Worm (Caenorhabditis elegans) whole organism, L4 larva: ENCODE data around the gene F52C9.5.

Experiments used
- D1046.2 ChIP-seq: fragments of 200-800 bp; sonication (Bioruptor generic); IDR thresholded peaks from 2 replicates; pipeline ENCODE4 v1.3.6; 2022; ENCODE audit warnings: missing genetic modification characterization, missing compliant biosample characterization
- F10B5.3 ChIP-seq: sonication (generic microtip); optimal IDR thresholded peaks from 2 replicates; lab custom pipeline; 2016; ENCODE audit warnings: mild to moderate bottlenecking, missing genetic modification characterization, missing compliant biosample characterization
- F44E2.7 ChIP-seq: fragments of 200-800 bp; sonication (Bioruptor generic); IDR thresholded peaks from 2 replicates; pipeline ENCODE4 v2.1.2; 2022; ENCODE audit warnings: missing genetic modification characterization, missing compliant biosample characterization
- F49E8.2 ChIP-seq: sonication (generic microtip); optimal IDR thresholded peaks from 2 replicates; lab custom pipeline; 2016; ENCODE audit warnings: missing compliant biosample characterization, mild to moderate bottlenecking, missing genetic modification characterization, borderline replicate concordance
- R02D3.7 ChIP-seq: fragments of 150-350 bp; sonication (generic microtip); optimal IDR thresholded peaks from 3 replicates; lab custom pipeline; 2014; ENCODE audit warnings: missing biosample characterization, missing genetic modification characterization
- T20F7.1 ChIP-seq: fragments of 200-800 bp; sonication (Bioruptor generic); optimal IDR thresholded peaks from 2 replicates; lab custom pipeline; 2018; ENCODE audit warnings: mild to moderate bottlenecking, missing genetic modification characterization, missing compliant biosample characterization
- Y5F2A.4 ChIP-seq: fragments of 200-800 bp; sonication (Bioruptor generic); optimal IDR thresholded peaks from 2 replicates; lab custom pipeline; 2018; ENCODE audit warnings: mild to moderate bottlenecking, missing genetic modification characterization, missing compliant biosample characterization
- Y75B8A.6 ChIP-seq: fragments of 200-800 bp; sonication (Bioruptor generic); IDR thresholded peaks from 2 replicates; pipeline ENCODE4 v1.3.6; 2022; ENCODE audit warnings: missing genetic modification reagents, missing genetic modification characterization, missing compliant biosample characterization
- ZK546.5 ChIP-seq, 2 experiments: sonication (generic microtip); optimal IDR thresholded peaks; 2 replicates each; lab custom pipeline; 2017; ENCODE audit warnings: missing biosample characterization in 2 of 2, missing genetic modification characterization in 2 of 2
- aha-1 ChIP-seq: fragments of 150-350 bp; peaks from one replicate; lab custom pipeline; 2014; ENCODE audit warnings: missing biosample characterization, missing genetic modification characterization
- arid-1 ChIP-seq: fragments of 200-800 bp; sonication (Bioruptor generic); conservative IDR thresholded peaks from 2 replicates; pipeline ENCODE4 v1.3.6; 2022; ENCODE audit warnings: missing genetic modification reagents, missing genetic modification characterization, missing compliant biosample characterization
- ceh-20 ChIP-seq: fragments of 200-800 bp; sonication (Bioruptor generic); IDR thresholded peaks from 2 replicates; pipeline ENCODE4 v1.3.6; 2022; ENCODE audit warnings: missing genetic modification reagents, missing genetic modification characterization, missing compliant biosample characterization
- ceh-32 ChIP-seq: sonication (generic microtip); optimal IDR thresholded peaks from 2 replicates; lab custom pipeline; 2016; ENCODE audit warnings: mild to moderate bottlenecking, missing genetic modification characterization, missing compliant biosample characterization; ENCODE audit not compliant: poor library complexity
- ctbp-1 ChIP-seq: fragments of 200-800 bp; sonication (Bioruptor generic); IDR thresholded peaks from 2 replicates; pipeline ENCODE4 v1.3.6; 2022; ENCODE audit warnings: missing genetic modification reagents, missing genetic modification characterization, missing compliant biosample characterization
- daf-19 ChIP-seq: fragments of 200-800 bp; sonication (Bioruptor generic); conservative IDR thresholded peaks from 2 replicates; pipeline ENCODE4 v1.3.6; 2022; ENCODE audit warnings: missing genetic modification characterization, missing compliant biosample characterization
- dmd-9 ChIP-seq: fragments of 200-800 bp; sonication (Bioruptor generic); IDR thresholded peaks from 2 replicates; pipeline ENCODE4 v1.3.6; 2022; ENCODE audit warnings: missing genetic modification reagents, missing genetic modification characterization, missing compliant biosample characterization
- dpl-1 ChIP-seq: fragments of 150-350 bp; optimal IDR thresholded peaks from 2 replicates; lab custom pipeline; 2014; ENCODE audit warnings: missing biosample characterization, missing genetic modification reagents, missing genetic modification characterization
- duxl-1 ChIP-seq: sonication (generic microtip); optimal IDR thresholded peaks from 2 replicates; lab custom pipeline; 2016; ENCODE audit warnings: mild to moderate bottlenecking, missing genetic modification characterization, moderate library complexity, missing compliant biosample characterization; ENCODE audit not compliant: poor library complexity
- dve-1 ChIP-seq: sonication (generic microtip); optimal IDR thresholded peaks from 2 replicates; lab custom pipeline; 2017; ENCODE audit warnings: antibody characterized with exemption, mild to moderate bottlenecking, missing genetic modification characterization, missing compliant biosample characterization; ENCODE audit not compliant: insufficient read depth
- fos-1 ChIP-seq: fragments of 150-350 bp; optimal IDR thresholded peaks from 2 replicates; lab custom pipeline; 2014; ENCODE audit warnings: missing biosample characterization, missing genetic modification characterization
- jun-1 ChIP-seq: fragments of 150-350 bp; optimal IDR thresholded peaks from 2 replicates; lab custom pipeline; 2014; ENCODE audit warnings: missing biosample characterization, missing genetic modification reagents, missing genetic modification characterization
- lim-7 ChIP-seq: fragments of 200-800 bp; sonication (Bioruptor generic); IDR thresholded peaks from 2 replicates; pipeline ENCODE4 v1.3.6; 2022; ENCODE audit warnings: missing genetic modification characterization, missing compliant biosample characterization
- lin-13 ChIP-seq: fragments of 150-350 bp; optimal IDR thresholded peaks from 2 replicates; lab custom pipeline; 2014; ENCODE audit warnings: missing biosample characterization, missing genetic modification reagents, missing genetic modification characterization
- lin-39 ChIP-seq: fragments of 150-350 bp; optimal IDR thresholded peaks from 2 replicates; lab custom pipeline; 2014; ENCODE audit warnings: missing biosample characterization, missing genetic modification reagents, missing genetic modification characterization
- madf-5 ChIP-seq, 2 experiments: fragments of 200-800 bp; sonication (Bioruptor generic); IDR thresholded peaks; 2 replicates each; pipeline ENCODE4 v1.3.6; 2022; ENCODE audit warnings: missing compliant biosample characterization in 2 of 2, missing genetic modification characterization in 2 of 2
- madf-9 ChIP-seq: fragments of 200-800 bp; sonication (Bioruptor generic); conservative IDR thresholded peaks from 2 replicates; pipeline ENCODE4 v1.3.6; 2022; ENCODE audit warnings: missing genetic modification reagents, missing genetic modification characterization, missing compliant biosample characterization
- mes-2 ChIP-seq: sonication (generic microtip); optimal IDR thresholded peaks from 2 replicates; lab custom pipeline; 2016; ENCODE audit warnings: missing genotype, mild to moderate bottlenecking, missing genetic modification characterization, missing compliant biosample characterization; ENCODE audit not compliant: poor library complexity, severe bottlenecking
- nhr-102 ChIP-seq: sonication (generic microtip); optimal IDR thresholded peaks from 2 replicates; lab custom pipeline; 2016; ENCODE audit warnings: mild to moderate bottlenecking, missing genetic modification characterization, moderate library complexity, missing compliant biosample characterization
- nhr-237 ChIP-seq: sonication (generic microtip); optimal IDR thresholded peaks from 2 replicates; lab custom pipeline; 2017; ENCODE audit warnings: missing biosample characterization, missing genetic modification characterization
- nhr-25 ChIP-seq: sonication (generic microtip); optimal IDR thresholded peaks from 2 replicates; lab custom pipeline; 2017; ENCODE audit warnings: missing genetic modification characterization, mild to moderate bottlenecking, missing compliant biosample characterization, antibody characterized with exemption, moderate library complexity, borderline replicate concordance; ENCODE audit not compliant: insufficient read depth
- nhr-28 ChIP-seq: fragments of 150-350 bp; optimal IDR thresholded peaks from 2 replicates; lab custom pipeline; 2014; ENCODE audit warnings: missing biosample characterization, missing genetic modification characterization
- php-3 ChIP-seq: fragments of 200-800 bp; sonication (Bioruptor generic); IDR thresholded peaks from 2 replicates; pipeline ENCODE4 v1.3.6; 2022; ENCODE audit warnings: missing genetic modification reagents, missing genetic modification characterization, missing compliant biosample characterization
- pqm-1 ChIP-seq: sonication (generic microtip); optimal IDR thresholded peaks from 2 replicates; lab custom pipeline; 2017; ENCODE audit warnings: missing biosample characterization, missing genetic modification characterization
- sdz-12 ChIP-seq: fragments of 200-800 bp; sonication (Bioruptor generic); optimal IDR thresholded peaks from 2 replicates; lab custom pipeline; 2018; ENCODE audit warnings: mild to moderate bottlenecking, missing genetic modification characterization, missing compliant biosample characterization
- snpc-4 ChIP-seq: fragments of 150-350 bp; optimal IDR thresholded peaks from 2 replicates; lab custom pipeline; 2014; ENCODE audit warnings: missing biosample characterization, missing genetic modification characterization
- spr-3 ChIP-seq: fragments of 200-800 bp; sonication (Bioruptor generic); optimal IDR thresholded peaks from 2 replicates; lab custom pipeline; 2018; ENCODE audit warnings: mild to moderate bottlenecking, missing genetic modification characterization, missing compliant biosample characterization
- unc-39 ChIP-seq: sonication (generic microtip); optimal IDR thresholded peaks from 2 replicates; lab custom pipeline; 2017; ENCODE audit warnings: missing biosample characterization, missing genetic modification characterization
- unc-62 ChIP-seq, 3 experiments: fragments of 150-350 bp in 1 of 3; sonication (generic microtip); optimal IDR thresholded peaks in 2 of 3; peaks in 1 of 3; 1 replicate in 1 of 3; 2 replicates in 2 of 3; lab custom pipeline; 2014 to 2017; ENCODE audit warnings: missing biosample characterization in 3 of 3, missing genetic modification characterization in 3 of 3, missing genetic modification reagents in 3 of 3, missing genotype in 1 of 3
- vab-7 ChIP-seq: fragments of 200-800 bp; sonication (Bioruptor generic); IDR thresholded peaks from 2 replicates; pipeline ENCODE4 v1.3.6; 2022; ENCODE audit warnings: missing genetic modification reagents, missing genetic modification characterization, missing compliant biosample characterization
- zfp-3 ChIP-seq: fragments of 200-800 bp; sonication (Bioruptor generic); conservative IDR thresholded peaks from 2 replicates; pipeline ENCODE4 v1.3.6; 2022; ENCODE audit warnings: missing genetic modification reagents, missing genetic modification characterization, missing compliant biosample characterization
- zip-11 ChIP-seq: fragments of 200-800 bp; sonication (Bioruptor generic); IDR thresholded peaks from 2 replicates; pipeline ENCODE4 v1.3.6; 2022; ENCODE audit warnings: missing genetic modification characterization, missing compliant biosample characterization
- ztf-7 ChIP-seq: fragments of 150-350 bp; optimal IDR thresholded peaks from 2 replicates; lab custom pipeline; 2014; ENCODE audit warnings: missing biosample characterization, missing genetic modification characterization

Gene F52C9.5

ce11 chrIII:5349250-5349649, 47.2 kb downstream of the F52C9.5 start, which contains the start of gene thoc-5 (continued):
- TF ChIP-seq php-3 (GFP tag; lab: Robert Waterston, UW) (peak; percentile 48; the same call in 1 of the 2 replicates), duxl-1 (tag; lab: Kevin White, UChicago) (peak; percentile 65), F49E8.2 (tag; lab: Kevin White, UChicago) (no peak), T20F7.1 (peak; percentile 33), daf-19 (no peak), unc-39 (tag; lab: Kevin White, UChicago) (no peak), jun-1 (tag; lab: Kevin White, UChicago) (no peak), mes-2 (tag; lab: Kevin White, UChicago) (peak; percentile 100), Y75B8A.6 (GFP tag; lab: Robert Waterston, UW) (0 out of 2 replicates have a peak, but pooled peaks have one; percentile 70), F44E2.7 (GFP tag; lab: Robert Waterston, UW) (no peak), dve-1 (tag; lab: Kevin White, UChicago) (peak; percentile 60), nhr-237 (no peak), Y5F2A.4 (GFP tag; lab: Kevin White, UChicago) (no peak), lin-13 (peak; percentile 34), R02D3.7 (tag; lab: Kevin White, UChicago) (no peak), ceh-20 (peak; percentile 75; the same call in 1 of the 2 replicates), sdz-12 (GFP tag; lab: Kevin White, UChicago) (peak; percentile 75), madf-9 (peak; percentile 80), nhr-28 (peak; percentile 34), fos-1 (tag; lab: Kevin White, UChicago) (no peak), F10B5.3 (tag; lab: Kevin White, UChicago) (no peak), lin-39 (tag; lab: Kevin White, UChicago) (no peak), ZK546.5 (tag; optimal IDR thresholded peaks at IDR 0.05; lab: Kevin White, UChicago) (no peak), D1046.2 (GFP tag; lab: Robert Waterston, UW) (0 out of 2 replicates have a peak, but pooled peaks have one; percentile 4), dpl-1 (GFP tag; lab: Kevin White, UChicago) (peak; percentile 98), zip-11 (GFP tag; lab: Robert Waterston, UW) (no peak), ztf-7 (tag; lab: Kevin White, UChicago) (no peak), pqm-1 (tag; lab: Kevin White, UChicago) (no peak), aha-1 (tag; lab: Kevin White, UChicago) (peak; percentile 92), snpc-4 (no peak), unc-62 (GFP tag; optimal IDR thresholded peaks at IDR 0.05 in 1 of 2; lab: Kevin White, UChicago) (no peak), unc-62 (tag; optimal IDR thresholded peaks at IDR 0.05; lab: Kevin White, UChicago) (no peak), ctbp-1 (GFP tag; lab: Robert Waterston, UW) (no peak), zfp-3 (GFP tag; lab: Robert Waterston, UW) (0 out of 2 replicates have a peak, but pooled peaks have one; percentile 19), vab-7 (GFP tag; lab: Robert Waterston, UW) (peak; percentile 50; the same call in 1 of the 2 replicates), ceh-32 (no peak), nhr-102 (peak; percentile 55), spr-3 (peak; percentile 28), arid-1 (peak; percentile 38; the same call in 1 of the 2 replicates), madf-5 (GFP tag; IDR thresholded peaks at IDR 0.05; lab: Robert Waterston, UW) (peak in 1 of 2 experiments; percentile 43; a peak in 1 of 4 replicates), dmd-9 (GFP tag; lab: Robert Waterston, UW) (peak; percentile 92), lim-7 (GFP tag; lab: Robert Waterston, UW) (no peak), nhr-25 (tag; lab: Kevin White, UChicago) (no peak)
